Worm (Caenorhabditis elegans) whole organism, L4/young adult: ENCODE measurements around the gene abu-8.

Experiments used
- W03F9.2 ChIP-seq: fragments of 150-350 bp; optimal IDR thresholded peaks from 2 replicates; lab custom pipeline; 2014; ENCODE audit warnings: missing biosample characterization, missing genetic modification characterization
- dao-5 ChIP-seq: sonication (generic microtip); optimal IDR thresholded peaks from 2 replicates; lab custom pipeline; 2016; ENCODE audit warnings: missing genotype, missing genetic modification characterization, moderate library complexity, missing compliant biosample characterization
- him-1 ChIP-seq: sonication (generic microtip); optimal IDR thresholded peaks from 2 replicates; lab custom pipeline; 2016; ENCODE audit warnings: missing genotype, missing genetic modification reagents, missing genetic modification characterization, missing compliant biosample characterization

The abu-8 gene

DNA sequence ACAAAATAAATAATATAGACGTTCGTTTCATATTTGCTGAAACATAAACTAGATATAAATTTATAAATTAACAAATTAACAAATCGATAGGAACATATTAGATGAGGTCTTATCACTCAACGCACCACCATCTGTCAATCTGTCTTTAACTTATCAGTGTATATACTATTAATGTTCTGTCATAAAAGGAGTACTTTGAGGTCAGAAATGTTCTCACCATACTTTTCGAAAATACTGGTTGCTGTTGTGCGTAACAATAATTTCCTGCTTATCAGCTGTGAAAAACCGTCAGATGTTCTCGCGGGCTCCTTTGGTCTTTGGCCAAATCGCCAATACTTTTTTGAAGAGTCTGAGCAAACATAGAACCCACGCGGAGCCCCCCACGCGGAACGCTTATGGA lies 1.9 kb downstream of the abu-8 start, which contains the start of gene C03A7.13:
TSS of gene C03A7.13 (minus strand) at position 43 of the 400 bp plus-strand sequence.
- TF ChIP-seq dao-5 (tag; lab: Kevin White, UChicago) (no peak), him-1 (tag; lab: Kevin White, UChicago) (no peak), W03F9.2 (no peak)

DNA sequence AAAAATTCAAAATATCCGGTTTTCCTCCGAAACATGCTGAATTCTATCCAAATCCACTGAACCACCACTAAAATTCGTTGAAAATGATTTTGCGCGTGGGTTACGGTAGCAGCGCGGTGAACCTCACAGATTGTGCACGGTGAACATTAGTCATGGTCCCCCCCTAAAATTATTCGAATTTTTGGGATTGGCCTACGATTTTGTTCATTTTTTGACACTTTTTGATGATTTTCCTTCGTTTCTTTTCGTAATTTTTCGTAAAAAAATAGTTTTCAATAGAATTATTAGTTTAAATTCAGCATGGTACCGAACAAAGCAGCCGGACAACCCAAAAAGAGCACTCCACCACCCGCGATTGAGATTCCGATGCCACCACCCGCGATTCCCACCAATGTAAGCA lies 12.8 kb downstream of the abu-8 start, which contains the start of gene C03A7.2:
TSS of gene C03A7.2 (plus strand) at position 301 of the 400 bp plus-strand sequence.
- no peak for TF ChIP-seq dao-5 (tag; lab: Kevin White, UChicago)
- no peak for TF ChIP-seq him-1 (tag; lab: Kevin White, UChicago)
- no peak for TF ChIP-seq W03F9.2

DNA sequence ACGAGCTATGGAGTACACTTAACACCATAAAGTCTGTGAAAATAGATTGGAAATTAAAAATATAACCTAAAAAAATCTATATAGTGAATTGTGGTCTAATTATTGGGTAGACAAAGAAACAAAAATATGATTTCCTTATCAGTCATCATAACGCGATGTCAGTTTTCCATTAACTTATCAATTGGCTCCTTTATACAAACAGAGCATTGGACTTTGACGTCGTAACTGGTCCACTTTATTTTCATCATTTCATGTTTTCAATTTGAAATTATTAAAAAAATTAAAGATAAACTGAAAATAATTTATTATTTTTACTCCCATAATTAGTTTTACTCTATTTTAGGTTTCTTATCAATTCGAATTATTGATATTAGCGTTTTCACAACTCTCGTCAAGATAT lies 16.4 kb downstream of the abu-8 start:
- no peak for TF ChIP-seq dao-5 (tag; lab: Kevin White, UChicago)
- TF ChIP-seq W03F9.2, result no peak
- TF ChIP-seq him-1 (tag; lab: Kevin White, UChicago), result no peak

DNA sequence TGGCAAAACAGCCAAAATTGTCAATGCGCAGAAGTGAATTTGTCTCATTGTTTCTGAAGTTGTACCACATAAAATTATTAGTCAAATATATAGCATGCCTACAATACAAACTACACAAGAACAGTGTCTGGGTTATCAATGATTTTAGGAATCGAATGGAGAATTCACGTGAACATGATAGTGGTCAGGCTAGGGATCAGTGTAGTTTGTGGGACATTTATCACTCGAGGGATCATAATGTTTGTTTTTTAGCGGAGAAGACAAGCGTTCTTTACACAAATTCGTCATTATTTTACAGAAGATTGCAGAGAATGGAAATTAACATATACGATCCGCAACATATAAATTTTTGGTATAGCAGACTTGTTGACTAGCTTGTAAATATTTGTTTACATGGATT lies 17.2 kb downstream of the abu-8 start, which contains the start of gene ugt-51:
TSS of gene ugt-51 (minus strand) at position 101 of the 400 bp plus-strand sequence.
- TF ChIP-seq dao-5 (tag; lab: Kevin White, UChicago), result no peak
- no peak for TF ChIP-seq him-1 (tag; lab: Kevin White, UChicago)
- no peak for TF ChIP-seq W03F9.2

DNA sequence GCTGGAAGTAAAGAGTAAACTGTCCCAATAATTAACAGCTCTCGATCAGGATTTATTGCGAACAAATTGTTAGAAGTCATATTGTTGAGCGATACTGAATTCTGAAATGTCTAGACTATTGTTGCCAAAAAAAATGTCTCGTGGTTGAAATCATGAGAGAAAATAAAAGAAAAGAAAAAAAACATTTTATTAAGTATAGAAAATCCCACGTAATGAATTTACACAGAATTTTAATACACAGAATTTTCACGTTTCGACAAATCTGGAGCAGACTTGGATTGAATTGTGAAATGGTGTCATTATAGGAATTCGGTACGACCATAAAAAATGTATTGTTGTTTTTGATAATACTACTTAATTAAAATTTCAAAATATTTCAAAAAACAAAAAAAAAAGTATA lies 21.6 kb downstream of the abu-8 start, which contains the start of gene srt-65:
TSS of gene srt-65 (minus strand) at position 101 of the 400 bp plus-strand sequence.
- TF ChIP-seq dao-5 (tag; lab: Kevin White, UChicago) (no peak), him-1 (tag; lab: Kevin White, UChicago) (no peak), W03F9.2 (no peak)

DNA sequence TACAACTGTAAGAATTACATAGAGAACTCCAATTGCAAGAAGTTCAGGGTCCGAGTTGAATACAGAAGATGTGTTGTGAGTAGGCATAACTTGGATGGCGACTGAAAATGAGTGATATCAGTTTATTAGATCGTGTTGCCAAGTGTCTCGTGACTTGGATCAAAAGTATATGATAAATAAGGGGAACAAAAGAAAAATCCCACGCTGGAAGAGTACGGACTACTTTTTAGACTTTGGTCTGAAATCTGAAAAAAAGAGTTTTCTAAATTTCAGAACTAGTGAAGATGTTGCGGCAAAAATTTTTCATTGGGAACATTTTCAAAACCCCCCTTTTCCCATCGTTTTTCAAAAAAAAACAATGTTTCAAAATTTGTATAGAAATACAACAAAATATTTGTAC lies 24.8 kb downstream of the abu-8 start, which contains the start of gene srt-64:
TSS of gene srt-64 (minus strand) at position 101 of the 400 bp plus-strand sequence.
- no peak for TF ChIP-seq dao-5 (tag; lab: Kevin White, UChicago)
- no peak for TF ChIP-seq him-1 (tag; lab: Kevin White, UChicago)
- TF ChIP-seq W03F9.2, result no peak

DNA sequence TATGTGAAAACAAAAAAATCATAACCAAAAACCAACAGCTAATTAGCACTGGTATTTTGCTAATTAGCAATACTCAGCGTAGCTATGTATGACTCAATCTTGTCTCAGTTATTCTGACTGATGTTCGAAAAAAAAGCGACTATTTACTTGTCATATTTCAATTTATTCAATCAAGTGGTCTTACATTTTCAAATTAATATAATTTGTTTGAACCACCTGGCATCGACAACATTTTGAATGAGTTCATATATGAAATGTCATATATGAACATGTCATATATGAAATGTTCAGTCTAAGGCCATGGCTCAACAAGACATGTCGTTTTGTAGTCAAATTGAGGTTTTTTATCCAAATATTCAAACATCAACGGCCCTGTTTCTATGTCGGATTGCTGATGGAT lies 29.0 kb downstream of the abu-8 start, which contains the start of gene srw-140:
TSS of gene srw-140 (plus strand) at position 301 of the 400 bp plus-strand sequence.
- TF ChIP-seq W03F9.2 (no peak), him-1 (tag; lab: Kevin White, UChicago) (no peak), dao-5 (tag; lab: Kevin White, UChicago) (no peak)

DNA sequence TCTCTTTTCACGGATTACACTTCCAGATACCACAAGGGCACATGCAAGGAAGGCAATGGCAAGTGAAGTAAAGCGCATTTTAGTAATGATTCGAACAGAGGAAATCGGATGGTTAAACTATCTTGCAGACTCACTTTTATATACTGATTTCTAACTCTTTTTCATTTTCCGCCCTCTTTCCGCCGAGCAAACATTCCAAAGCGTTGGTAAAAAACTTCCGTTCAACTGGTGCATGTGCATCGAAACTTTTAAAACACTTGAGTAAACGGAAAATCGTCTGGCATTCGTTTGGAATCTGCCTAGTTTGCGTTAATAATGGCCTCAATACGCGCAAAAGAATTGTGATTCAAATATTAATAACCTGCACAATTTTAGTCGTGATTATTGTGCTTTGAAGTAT lies 29.7 kb downstream of the abu-8 start, which contains the start of gene abu-7:
TSS of gene abu-7 (minus strand) at position 101 of the 400 bp plus-strand sequence.
- no peak for TF ChIP-seq dao-5 (tag; lab: Kevin White, UChicago)
- TF ChIP-seq W03F9.2, result no peak
- no peak for TF ChIP-seq him-1 (tag; lab: Kevin White, UChicago)

DNA sequence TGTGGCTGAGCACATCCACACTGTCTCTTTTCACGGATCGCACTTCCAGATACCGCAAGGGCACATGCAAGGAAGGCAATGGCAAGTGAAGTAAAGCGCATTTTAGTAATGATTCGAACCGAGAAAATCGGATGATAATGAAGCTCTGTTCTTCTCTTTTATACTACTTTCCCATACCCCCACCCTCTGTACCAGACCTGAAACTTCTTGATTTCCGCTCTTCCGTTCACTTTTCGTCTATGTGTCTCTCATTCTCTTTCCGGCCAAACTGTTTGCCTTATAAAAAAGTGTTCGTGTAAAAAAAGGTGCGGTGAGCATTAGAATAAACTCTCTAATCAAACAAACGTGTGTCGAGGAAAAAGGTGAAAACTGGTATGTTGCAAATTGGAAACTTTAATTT lies 32.6 kb downstream of the abu-8 start, which contains the start of gene abu-6:
TSS of gene abu-6 (minus strand) at position 101 of the 400 bp plus-strand sequence.
- TF ChIP-seq him-1 (tag; lab: Kevin White, UChicago) (no peak), dao-5 (tag; lab: Kevin White, UChicago) (no peak), W03F9.2 (no peak)

DNA sequence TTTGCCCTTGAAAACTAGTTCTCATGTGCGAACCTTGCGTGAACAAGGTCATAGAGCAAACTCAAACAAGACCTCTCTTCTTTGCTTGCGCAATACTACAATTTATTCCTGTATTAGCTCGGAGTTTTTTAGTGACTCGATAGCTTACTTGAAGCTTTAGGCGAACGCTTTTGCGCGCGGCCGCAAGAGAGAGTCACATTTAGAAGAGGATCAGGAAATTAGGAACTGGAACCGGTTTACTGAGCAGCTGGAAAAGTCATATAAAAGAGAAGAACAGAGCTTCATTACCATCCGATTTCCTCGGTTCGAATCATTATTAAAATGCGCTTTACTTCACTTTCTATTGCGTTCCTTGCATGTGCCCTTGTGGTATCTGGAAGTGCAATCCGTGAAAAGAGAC lies 36.1 kb downstream of the abu-8 start, which contains the start of gene abu-15:
TSS of gene abu-15 (plus strand) at position 301 of the 400 bp plus-strand sequence.
- TF ChIP-seq him-1 (tag; lab: Kevin White, UChicago) (no peak), dao-5 (tag; lab: Kevin White, UChicago) (no peak), W03F9.2 (no peak)

DNA sequence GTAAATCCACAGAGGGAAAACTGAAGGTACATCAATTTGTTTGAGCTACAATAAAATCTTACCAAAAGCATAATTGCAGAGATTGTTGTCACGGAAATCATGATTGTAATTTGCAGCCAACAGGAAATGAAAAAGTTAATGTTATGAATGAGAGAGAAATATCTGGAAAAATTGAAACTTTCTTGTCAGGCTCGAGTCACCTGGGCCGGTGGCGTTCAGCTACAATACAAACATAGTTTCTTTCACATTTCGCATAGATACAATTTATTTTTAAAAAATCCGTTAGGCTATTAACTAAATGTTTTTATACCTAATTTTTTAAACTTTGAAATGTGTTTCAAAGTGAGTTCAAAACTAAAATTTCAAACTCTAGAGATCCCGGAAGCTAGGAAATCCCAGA lies 36.7 kb downstream of the abu-8 start, which contains the start of gene srx-39:
TSS of gene srx-39 (minus strand) at position 101 of the 400 bp plus-strand sequence.
- no peak for TF ChIP-seq W03F9.2
- TF ChIP-seq dao-5 (tag; lab: Kevin White, UChicago), result no peak
- TF ChIP-seq him-1 (tag; lab: Kevin White, UChicago), result no peak

DNA sequence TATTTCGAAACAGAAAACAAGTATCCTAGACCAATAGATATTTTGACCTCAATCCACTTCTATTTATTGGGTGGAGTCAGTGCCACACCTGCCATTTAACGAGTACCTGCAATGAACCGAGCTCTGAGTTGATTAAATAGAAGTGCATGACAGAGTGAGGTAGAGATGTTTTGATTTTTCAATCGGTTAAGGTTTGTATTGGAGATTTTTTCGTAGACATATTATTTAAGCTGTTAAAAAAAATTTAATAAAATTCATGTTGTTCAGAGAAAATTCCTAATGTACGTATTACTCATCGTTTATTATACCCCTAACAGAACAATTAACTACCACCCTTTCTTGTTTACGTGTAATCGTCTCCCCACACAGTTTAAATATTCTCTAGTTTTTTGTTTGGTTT lies 38.9 kb downstream of the abu-8 start, which contains the start of gene srx-38:
TSS of gene srx-38 (minus strand) at position 101 of the 400 bp plus-strand sequence.
- TF ChIP-seq W03F9.2 (no peak), him-1 (tag; lab: Kevin White, UChicago) (no peak), dao-5 (tag; lab: Kevin White, UChicago) (no peak)

DNA sequence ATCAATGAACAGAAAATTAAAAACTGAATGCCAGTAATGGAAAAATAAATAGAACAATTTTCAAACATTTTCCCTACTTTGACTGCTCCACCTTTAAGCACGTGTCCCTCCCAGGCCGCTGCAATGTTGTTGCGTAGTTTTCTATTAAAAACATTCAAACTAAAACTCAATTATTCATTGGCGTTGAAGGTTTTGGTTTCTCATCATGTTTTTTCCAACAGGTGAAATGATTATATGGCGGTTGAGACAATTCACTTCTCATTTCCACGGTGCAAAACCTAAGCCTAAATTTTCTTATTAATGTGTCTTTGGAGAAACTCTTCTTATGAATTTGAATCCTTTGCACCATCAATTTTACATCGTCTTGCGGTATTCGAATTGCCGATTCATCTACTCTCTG lies 43.5 kb downstream of the abu-8 start, which contains the start of gene srh-130:
TSS of gene srh-130 (plus strand) at position 301 of the 400 bp plus-strand sequence.
- no peak for TF ChIP-seq W03F9.2
- no peak for TF ChIP-seq dao-5 (tag; lab: Kevin White, UChicago)
- no peak for TF ChIP-seq him-1 (tag; lab: Kevin White, UChicago)

DNA sequence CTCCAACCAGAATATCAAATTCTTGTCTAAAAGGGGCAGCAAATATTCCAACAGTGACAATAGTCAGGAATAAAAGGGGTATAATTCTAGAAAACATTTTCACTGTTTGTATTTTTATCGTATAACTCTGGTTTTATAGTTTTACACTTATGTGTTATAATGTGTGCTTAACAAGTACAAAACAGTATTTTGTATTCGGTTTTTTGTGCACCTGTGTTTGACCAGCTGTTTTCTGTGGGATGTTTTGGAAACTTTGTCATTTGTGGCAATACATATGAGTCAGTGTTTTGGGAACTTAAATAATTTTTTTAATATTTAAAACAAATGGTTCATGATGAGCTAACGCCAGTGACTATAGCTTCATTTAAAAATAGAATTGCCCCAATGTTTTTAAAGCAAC lies 48.0 kb downstream of the abu-8 start, which contains the start of gene F14F9.6:
TSS of gene F14F9.6 (minus strand) at position 101 of the 400 bp plus-strand sequence.
- TF ChIP-seq him-1 (tag; lab: Kevin White, UChicago) (no peak), W03F9.2 (no peak), dao-5 (tag; lab: Kevin White, UChicago) (no peak)
